Fruit fly (Drosophila melanogaster): ENCODE measurements around the gene CG14441.

The CG14441 gene

dm6 chrX:6744088-6744487 is 44.8 kb downstream of the CG14441 start, which contains the start of gene RpL17 (continued):
- peak; percentile 82 for TF ChIP-seq Hand (GFP tag; optimal IDR thresholded peaks at IDR 0.05)
- TF ChIP-seq CG4424 (GFP tag; optimal IDR thresholded peaks at IDR 0.05): peak; percentile 63
- peak; percentile 28 for TF ChIP-seq stwl (tag; optimal IDR thresholded peaks at IDR 0.05)
- no peak for TF ChIP-seq jigr1 (GFP tag; IDR thresholded peaks at IDR 0.05)
- TF ChIP-seq vnd (GFP tag; IDR thresholded peaks at IDR 0.05; ENCODE audit: partially characterized antibody): no peak
- TF ChIP-seq vvl (GFP tag; IDR thresholded peaks at IDR 0.05): peak; percentile 90
- peak; percentile 91 for TF ChIP-seq CG11456 (GFP tag; IDR thresholded peaks at IDR 0.05)
- peak; percentile 92 for TF ChIP-seq Dbx (GFP tag; IDR thresholded peaks at IDR 0.05)
- TF ChIP-seq B-H2 (GFP tag; optimal IDR thresholded peaks at IDR 0.05): peak; percentile 89
- TF ChIP-seq lab (GFP tag; optimal IDR thresholded peaks at IDR 0.05): peak; percentile 94
- TF ChIP-seq bab2 (GFP tag; optimal IDR thresholded peaks at IDR 0.05): peak; percentile 70
- 0 out of 2 replicates have a peak, but pooled peaks have one; percentile 16 for TF ChIP-seq esg (GFP tag; conservative IDR thresholded peaks at IDR 0.05)
- no peak for TF ChIP-seq CG31388 (GFP tag; optimal IDR thresholded peaks at IDR 0.05)
- peak; percentile 78 for TF ChIP-seq tgo (GFP tag; IDR thresholded peaks at IDR 0.05)
- peak; percentile 78 for TF ChIP-seq CG12236 (GFP tag; optimal IDR thresholded peaks at IDR 0.05)
- peak; percentile 93 for TF ChIP-seq Mes4 (GFP tag; optimal IDR thresholded peaks at IDR 0.05)
- TF ChIP-seq CG18619 (GFP tag; optimal IDR thresholded peaks at IDR 0.05): peak; percentile 92
- peak; percentile 43 for TF ChIP-seq CG6654 (GFP tag; optimal IDR thresholded peaks at IDR 0.05)
- peak; percentile 93 for TF ChIP-seq CG13624 (GFP tag; optimal IDR thresholded peaks at IDR 0.05)
- TF ChIP-seq CG4617 (GFP tag; optimal IDR thresholded peaks at IDR 0.05; ENCODE audit: borderline replicate concordance): peak; percentile 70
- TF ChIP-seq Ada2b (GFP tag; IDR thresholded peaks at IDR 0.05): peak; percentile 52
- TF ChIP-seq pho (GFP tag; optimal IDR thresholded peaks at IDR 0.05): peak; percentile 92
- no peak for TF ChIP-seq CkIIα-i1 (GFP tag; IDR thresholded peaks at IDR 0.05)
- TF ChIP-seq CG8944 (GFP tag; optimal IDR thresholded peaks at IDR 0.05): peak; percentile 78
- TF ChIP-seq trem (tag; optimal IDR thresholded peaks at IDR 0.05): peak; percentile 13
- TF ChIP-seq CG43689 (GFP tag; IDR thresholded peaks at IDR 0.05): peak; percentile 65
- peak; percentile 92 for TF ChIP-seq CG3847 (GFP tag; IDR thresholded peaks at IDR 0.05)
- no peak for TF ChIP-seq CG30020 (tag; optimal IDR thresholded peaks at IDR 0.05)
- TF ChIP-seq CG18764 (GFP tag; optimal IDR thresholded peaks at IDR 0.05): peak; percentile 75
- TF ChIP-seq ken (GFP tag; IDR thresholded peaks at IDR 0.05): peak; percentile 90
- peak; percentile 81 for TF ChIP-seq CG1529 (GFP tag; optimal IDR thresholded peaks at IDR 0.05)
- peak; percentile 8 for TF ChIP-seq Nf-YC (tag; optimal IDR thresholded peaks at IDR 0.05)
- TF ChIP-seq CG31224 (GFP tag; IDR thresholded peaks at IDR 0.05): peak; percentile 77
- no peak for TF ChIP-seq mld (GFP tag; IDR thresholded peaks at IDR 0.05; ENCODE audit: partially characterized antibody)
- peak; percentile 71; the same call in 1 of the 2 replicates for TF ChIP-seq CG6272 (GFP tag; IDR thresholded peaks at IDR 0.05)
- TF ChIP-seq CG31441 (GFP tag; IDR thresholded peaks at IDR 0.05): peak; percentile 72; the same call in 1 of the 2 replicates
- peak; percentile 91 for TF ChIP-seq pzg (GFP tag; optimal IDR thresholded peaks at IDR 0.05)
- peak; percentile 63 for TF ChIP-seq pnt (GFP tag; optimal IDR thresholded peaks at IDR 0.05)
- TF ChIP-seq CG9876 (GFP tag; optimal IDR thresholded peaks at IDR 0.05): peak; percentile 95
- TF ChIP-seq cg (GFP tag; optimal IDR thresholded peaks at IDR 0.05): no peak
- peak; percentile 92 for TF ChIP-seq Side (GFP tag; optimal IDR thresholded peaks at IDR 0.05)
- peak; percentile 80 for TF ChIP-seq CG12942 (GFP tag; optimal IDR thresholded peaks at IDR 0.05)
- TF ChIP-seq Eip74EF (GFP tag; optimal IDR thresholded peaks at IDR 0.05): peak in 1 of 2 experiments; percentile 79
- TF ChIP-seq HLH4C (GFP tag; IDR thresholded peaks at IDR 0.05; ENCODE audit: partially characterized antibody): peak; percentile 50; the same call in 1 of the 3 replicates
- TF ChIP-seq Hr51 (GFP tag; optimal IDR thresholded peaks at IDR 0.05): peak; percentile 67 to 86
- peak; percentile 96 for TF ChIP-seq Hmr (GFP tag; optimal IDR thresholded peaks at IDR 0.05)
- peak; percentile 74 for TF ChIP-seq nom (GFP tag; optimal IDR thresholded peaks at IDR 0.05)
- peak; percentile 88 for TF ChIP-seq CG32532 (GFP tag; IDR thresholded peaks at IDR 0.05)
- TF ChIP-seq Dll (GFP tag; IDR thresholded peaks at IDR 0.05; ENCODE audit: partially characterized antibody): no peak
- TF ChIP-seq salm (tag; optimal IDR thresholded peaks at IDR 0.05): peak; percentile 71

All from whole organism, embryonic.